Fruit fly (Drosophila melanogaster): Measurements from ENCODE around the gene Daxx.

The Daxx gene

DNA sequence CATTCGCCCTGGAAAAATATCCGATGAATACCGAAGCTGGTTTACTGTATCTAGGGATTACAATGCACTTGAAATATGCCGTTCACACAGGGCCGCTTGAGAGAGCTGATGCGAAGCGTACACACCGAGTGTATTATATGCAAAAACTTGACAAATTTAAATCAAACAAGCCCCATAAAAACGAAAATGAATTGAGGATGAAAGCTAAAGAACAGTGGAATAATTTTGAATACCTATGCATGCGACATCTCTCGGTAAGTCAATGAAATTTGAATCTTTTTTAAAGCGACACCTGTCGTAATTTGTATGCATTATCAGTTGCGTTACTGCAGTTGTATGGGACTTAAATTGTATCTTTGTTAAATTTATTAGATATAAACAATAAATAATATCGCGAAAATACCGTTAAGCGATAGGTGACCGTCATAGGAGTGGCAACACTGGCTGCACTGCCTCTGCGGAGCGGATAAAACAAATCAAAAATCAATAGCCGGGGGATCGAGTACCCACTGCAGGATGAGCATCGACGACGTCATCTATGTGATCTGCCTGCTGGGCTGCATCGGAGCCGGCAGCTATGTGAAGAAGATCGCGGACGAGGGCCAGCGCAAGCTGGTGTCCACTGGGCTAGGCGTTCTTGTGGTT, 24.7 kb upstream of the Daxx start, which contains the start of gene frj (continued):
- TF ChIP-seq Optix (GFP tag; IDR thresholded peaks at IDR 0.05), result peak; percentile 63; the same call in 2 of the 3 replicates
- peak; percentile 99 for TF ChIP-seq ssp (GFP tag; IDR thresholded peaks at IDR 0.05)
- TF ChIP-seq CG10654 (GFP tag; optimal IDR thresholded peaks at IDR 0.05), result peak; percentile 58
- 0 out of 3 replicates have a peak, but pooled peaks have one; percentile 12 for TF ChIP-seq sr (GFP tag; IDR thresholded peaks at IDR 0.05)
- peak; percentile 42 for TF ChIP-seq eyg (GFP tag; optimal IDR thresholded peaks at IDR 0.05)
- TF ChIP-seq unpg (GFP tag; optimal IDR thresholded peaks at IDR 0.05), result peak; percentile 55
- no peak for TF ChIP-seq CG7372 (GFP tag; IDR thresholded peaks at IDR 0.05)
- peak; percentile 67 for TF ChIP-seq tgo (GFP tag; IDR thresholded peaks at IDR 0.05)
- no peak for TF ChIP-seq ac (GFP tag; optimal IDR thresholded peaks at IDR 0.05)
- no peak for TF ChIP-seq tap (tag; optimal IDR thresholded peaks at IDR 0.05)
- no peak for TF ChIP-seq nom (GFP tag; optimal IDR thresholded peaks at IDR 0.05)
- TF ChIP-seq Fer1 (GFP tag; optimal IDR thresholded peaks at IDR 0.05), result no peak
- TF ChIP-seq tx (GFP tag; optimal IDR thresholded peaks at IDR 0.05), result peak; percentile 73
- TF ChIP-seq ranshi (GFP tag; IDR thresholded peaks at IDR 0.05), result peak; percentile 55; the same call in 1 of the 2 replicates
- TF ChIP-seq phol (tag; optimal IDR thresholded peaks at IDR 0.05), result peak; percentile 80
- TF ChIP-seq cas (GFP tag; IDR thresholded peaks at IDR 0.05), result peak; percentile 17; the same call in 1 of the 2 replicates
- peak; percentile 88 for TF ChIP-seq CG1603 (tag; optimal IDR thresholded peaks at IDR 0.05)
- TF ChIP-seq fd96Cb (tag; optimal IDR thresholded peaks at IDR 0.05), result peak; percentile 52
- peak; percentile 41 for TF ChIP-seq emc (GFP tag; optimal IDR thresholded peaks at IDR 0.05)
- no peak for TF ChIP-seq B-H2 (GFP tag; optimal IDR thresholded peaks at IDR 0.05)
- TF ChIP-seq pum (GFP tag; optimal IDR thresholded peaks at IDR 0.05), result peak; percentile 68
- no peak for TF ChIP-seq CG7745 (tag; optimal IDR thresholded peaks at IDR 0.05)
- no peak for TF ChIP-seq dimm (GFP tag; IDR thresholded peaks at IDR 0.05)
- TF ChIP-seq Antp (GFP tag; optimal IDR thresholded peaks at IDR 0.05), result peak; percentile 79
- peak; percentile 61 for TF ChIP-seq CG2678 (tag; optimal IDR thresholded peaks at IDR 0.05)
- peak; percentile 49 for TF ChIP-seq CG4820 (GFP tag; optimal IDR thresholded peaks at IDR 0.05)
- peak; percentile 67 for TF ChIP-seq bab2 (GFP tag; optimal IDR thresholded peaks at IDR 0.05)
- peak; percentile 36 for TF ChIP-seq salm (tag; optimal IDR thresholded peaks at IDR 0.05)
- TF ChIP-seq CG6689 (GFP tag; IDR thresholded peaks at IDR 0.05), result peak; percentile 51
- TF ChIP-seq sim (GFP tag; IDR thresholded peaks at IDR 0.05), result no peak
- TF ChIP-seq cg (GFP tag; optimal IDR thresholded peaks at IDR 0.05), result no peak
- peak; percentile 60 for TF ChIP-seq p53 (GFP tag; optimal IDR thresholded peaks at IDR 0.05)
- peak; percentile 57 for TF ChIP-seq CG12769 (tag; optimal IDR thresholded peaks at IDR 0.05)
- peak; percentile 69 for TF ChIP-seq Myb (GFP tag; optimal IDR thresholded peaks at IDR 0.05)
- TF ChIP-seq CG17568 (GFP tag; optimal IDR thresholded peaks at IDR 0.05), result peak; percentile 26
- no peak for TF ChIP-seq rib (GFP tag; IDR thresholded peaks at IDR 0.05)
- TF ChIP-seq CG8944 (GFP tag; optimal IDR thresholded peaks at IDR 0.05), result peak; percentile 75
- TF ChIP-seq pfk (GFP tag; optimal IDR thresholded peaks at IDR 0.05), result no peak
- TF ChIP-seq chinmo (GFP tag; IDR thresholded peaks at IDR 0.05; ENCODE audit: partially characterized antibody), result 0 out of 4 replicates have a peak, but pooled peaks have one; percentile 59
- TF ChIP-seq CG8089 (GFP tag; optimal IDR thresholded peaks at IDR 0.05), result peak; percentile 70
- TF ChIP-seq Dbx (GFP tag; IDR thresholded peaks at IDR 0.05), result peak; percentile 59; the same call in 2 of the 3 replicates
- peak; percentile 33 for TF ChIP-seq CG13123 (GFP tag; optimal IDR thresholded peaks at IDR 0.05)
- TF ChIP-seq Abd-B (GFP tag; optimal IDR thresholded peaks at IDR 0.05), result peak; percentile 80
- TF ChIP-seq CG17359 (tag; optimal IDR thresholded peaks at IDR 0.05), result peak; percentile 57
- TF ChIP-seq Ptx1 (GFP tag; IDR thresholded peaks at IDR 0.05), result peak; percentile 80
- TF ChIP-seq TFAM (GFP tag; optimal IDR thresholded peaks at IDR 0.05), result no peak
- 0 out of 2 replicates have a peak, but pooled peaks have one; percentile 5 for TF ChIP-seq stc (GFP tag; IDR thresholded peaks at IDR 0.05)
- TF ChIP-seq CG11456 (GFP tag; IDR thresholded peaks at IDR 0.05), result peak; percentile 76
- TF ChIP-seq CG4730 (GFP tag; IDR thresholded peaks at IDR 0.05), result peak; percentile 41; the same call in 1 of the 2 replicates
- TF ChIP-seq CG3726 (GFP tag; IDR thresholded peaks at IDR 0.05), result 0 out of 3 replicates have a peak, but pooled peaks have one; percentile 61

Data from whole organism, embryonic.